Fruit fly (Drosophila melanogaster) whole organism: ENCODE results near the gene endos.

Experiments used
- CG8478 ChIP-seq: fragments of >200 bp; optimal IDR thresholded peaks from 2 replicates; lab custom pipeline; 2018; ENCODE audit warnings: inconsistent platforms
- Dll ChIP-seq: fragments of >200 bp; optimal IDR thresholded peaks from 2 replicates; lab custom pipeline; 2017
- EcR ChIP-seq, 2 experiments: fragments of >200 bp; optimal IDR thresholded peaks; 2 replicates each; lab custom pipeline; 2017; ENCODE audit warnings: missing biosample characterization in 2 of 2, missing genetic modification characterization in 2 of 2, missing genetic modification reagents in 2 of 2
- pan ChIP-seq: fragments of >200 bp; optimal IDR thresholded peaks from 2 replicates; lab custom pipeline; 2017
- psq ChIP-seq: fragments of >200 bp; optimal IDR thresholded peaks from 2 replicates; lab custom pipeline; 2017
- usp ChIP-seq: fragments of >200 bp; optimal IDR thresholded peaks from 2 replicates; lab custom pipeline; 2017; ENCODE audit warnings: missing biosample characterization, missing genetic modification characterization, mixed read lengths

Gene endos

dm6 chr3L:14031171-14032126 lies at the start of gene endos, which contains the start of gene CG6650:
Gene endos, minus strand, starts transcription at chr3L:14031706.
Gene CG6650, plus strand, starts transcription at chr3L:14031450.
- no peak for TF ChIP-seq EcR (GFP tag; optimal IDR thresholded peaks at IDR 0.05; lab: Kevin White, UChicago)
- TF ChIP-seq Dll (lab: Kevin White, UChicago), result no peak
- no peak for TF ChIP-seq psq (lab: Kevin White, UChicago)
- no peak for TF ChIP-seq usp (GFP tag; lab: Kevin White, UChicago)
- TF ChIP-seq CG8478 (lab: Kevin White, UChicago), result no peak
- TF ChIP-seq pan (lab: Kevin White, UChicago), result no peak

dm6 chr3L:14079224-14079623 lies 47.7 kb upstream of the endos start:
- TF ChIP-seq EcR (GFP tag; optimal IDR thresholded peaks at IDR 0.05; lab: Kevin White, UChicago), result no peak
- TF ChIP-seq psq (lab: Kevin White, UChicago), result no peak
- TF ChIP-seq CG8478 (lab: Kevin White, UChicago), result no peak
- TF ChIP-seq pan (lab: Kevin White, UChicago), result no peak
- TF ChIP-seq usp (GFP tag; lab: Kevin White, UChicago), result no peak
- no peak for TF ChIP-seq Dll (lab: Kevin White, UChicago)

- TF ChIP-seq EcR (GFP tag; optimal IDR thresholded peaks at IDR 0.05; lab: Kevin White, UChicago), result no peak
- TF ChIP-seq Dll (lab: Kevin White, UChicago), result no peak
- no peak for TF ChIP-seq usp (GFP tag; lab: Kevin White, UChicago)
Observed at dm6 chr3L:14078227-14078626, 46.7 kb upstream of the endos start.

dm6 chr3L:14076559-14076958 lies 45.1 kb upstream of the endos start:
- TF ChIP-seq CG8478 (lab: Kevin White, UChicago), result no peak
- no peak for TF ChIP-seq usp (GFP tag; lab: Kevin White, UChicago)
- no peak for TF ChIP-seq pan (lab: Kevin White, UChicago)
- TF ChIP-seq psq (lab: Kevin White, UChicago), result no peak
- TF ChIP-seq Dll (lab: Kevin White, UChicago), result no peak
- no peak for TF ChIP-seq EcR (GFP tag; optimal IDR thresholded peaks at IDR 0.05; lab: Kevin White, UChicago)

- TF ChIP-seq usp (GFP tag; lab: Kevin White, UChicago), result no peak
- TF ChIP-seq pan (lab: Kevin White, UChicago), result no peak
- no peak for TF ChIP-seq EcR (GFP tag; optimal IDR thresholded peaks at IDR 0.05; lab: Kevin White, UChicago)
- no peak for TF ChIP-seq psq (lab: Kevin White, UChicago)
Observed at dm6 chr3L:14075472-14075871, 44.0 kb upstream of the endos start, which contains the start of gene btl. Gene btl, plus strand, starts transcription at chr3L:14075772.

- TF ChIP-seq Dll (lab: Kevin White, UChicago) (no peak), CG8478 (lab: Kevin White, UChicago) (no peak), usp (GFP tag; lab: Kevin White, UChicago) (no peak), EcR (GFP tag; optimal IDR thresholded peaks at IDR 0.05; lab: Kevin White, UChicago) (no peak), pan (lab: Kevin White, UChicago) (no peak), psq (lab: Kevin White, UChicago) (no peak)
Observed at dm6 chr3L:14071621-14072020, 40.1 kb upstream of the endos start, which contains the start of gene Pex1. Gene Pex1, plus strand, starts transcription at chr3L:14071892.

dm6 chr3L:14064065-14064414 lies 32.5 kb upstream of the endos start:
- TF ChIP-seq Dll (lab: Kevin White, UChicago) (no peak), EcR (GFP tag; optimal IDR thresholded peaks at IDR 0.05; lab: Kevin White, UChicago) (no peak), CG8478 (lab: Kevin White, UChicago) (no peak)

- no peak for TF ChIP-seq pan (lab: Kevin White, UChicago)
- TF ChIP-seq EcR (GFP tag; optimal IDR thresholded peaks at IDR 0.05; lab: Kevin White, UChicago), result no peak
- TF ChIP-seq psq (lab: Kevin White, UChicago), result no peak
- TF ChIP-seq CG8478 (lab: Kevin White, UChicago), result no peak
Observed at dm6 chr3L:14063241-14064064, 31.9 kb upstream of the endos start.

- TF ChIP-seq CG8478 (lab: Kevin White, UChicago), result no peak
- no peak for TF ChIP-seq usp (GFP tag; lab: Kevin White, UChicago)
- TF ChIP-seq EcR (GFP tag; optimal IDR thresholded peaks at IDR 0.05; lab: Kevin White, UChicago), result no peak
Observed at dm6 chr3L:14062702-14063101, 31.2 kb upstream of the endos start.

dm6 chr3L:14059266-14059974 lies 27.9 kb upstream of the endos start:
- TF ChIP-seq EcR (GFP tag; optimal IDR thresholded peaks at IDR 0.05; lab: Kevin White, UChicago) (no peak), psq (lab: Kevin White, UChicago) (no peak), pan (lab: Kevin White, UChicago) (no peak), usp (GFP tag; lab: Kevin White, UChicago) (no peak), Dll (lab: Kevin White, UChicago) (no peak), CG8478 (lab: Kevin White, UChicago) (no peak)

dm6 chr3L:14056816-14057215 lies 25.3 kb upstream of the endos start:
- no peak for TF ChIP-seq psq (lab: Kevin White, UChicago)
- TF ChIP-seq usp (GFP tag; lab: Kevin White, UChicago), result no peak
